Worm (Caenorhabditis elegans) whole organism, L2 larva: Measurements from ENCODE around the gene Y43F8B.23.

ENCODE experiments used
- R02D3.7 ChIP-seq: fragments of 150-350 bp; optimal IDR thresholded peaks from 2 replicates; lab custom pipeline; 2014; ENCODE audit warnings: missing biosample characterization, missing genetic modification characterization
- alr-1 ChIP-seq: fragments of 150-350 bp; optimal IDR thresholded peaks from 2 replicates; lab custom pipeline; 2014; ENCODE audit warnings: missing biosample characterization, missing genetic modification characterization
- blmp-1 ChIP-seq: sonication (generic microtip); optimal IDR thresholded peaks from 2 replicates; lab custom pipeline; 2017; ENCODE audit warnings: missing genetic modification characterization, mild to moderate bottlenecking, missing compliant biosample characterization, antibody characterized with exemption, moderate library complexity; ENCODE audit not compliant: insufficient read depth
- nhr-11 ChIP-seq: fragments of 150-350 bp; optimal IDR thresholded peaks from 2 replicates; lab custom pipeline; 2014; ENCODE audit warnings: missing biosample characterization, missing genetic modification characterization
- unc-39 ChIP-seq: fragments of 150-350 bp; optimal IDR thresholded peaks from 2 replicates; lab custom pipeline; 2014; ENCODE audit warnings: missing biosample characterization, missing genetic modification characterization

- no peak for TF ChIP-seq alr-1 (tag; lab: Kevin White, UChicago)
- no peak for TF ChIP-seq unc-39
- no peak for TF ChIP-seq blmp-1
- no peak for TF ChIP-seq R02D3.7 (tag; lab: Kevin White, UChicago)
- TF ChIP-seq nhr-11 (tag; lab: Kevin White, UChicago) = no peak
Measured at ce11 chrV:19417836-19418235, 49.6 kb downstream of the Y43F8B.23 start, which contains the start of gene C25F9.15.
